Worm (Caenorhabditis elegans) whole organism, mixed stage, embryonic: ENCODE results near the gene Y39A3B.1.

Experiments used
- bed-3 ChIP-seq: fragments of 200-800 bp; sonication (Bioruptor generic); optimal IDR thresholded peaks from 3 replicates; lab custom pipeline; 2018; ENCODE audit warnings: mild to moderate bottlenecking, missing genetic modification characterization, moderate library complexity, missing compliant biosample characterization
- blmp-1 ChIP-seq: fragments of 150-350 bp; optimal IDR thresholded peaks from 2 replicates; lab custom pipeline; 2014; ENCODE audit warnings: missing biosample characterization, missing genetic modification characterization
- ceh-39 ChIP-seq: fragments of 150-350 bp; optimal IDR thresholded peaks from 2 replicates; lab custom pipeline; 2014; ENCODE audit warnings: missing biosample characterization, missing genetic modification characterization
- ceh-43 ChIP-seq: fragments of 200-800 bp; sonication (Bioruptor generic); optimal IDR thresholded peaks from 2 replicates; lab custom pipeline; 2018; ENCODE audit warnings: mild to moderate bottlenecking, missing genetic modification characterization, moderate library complexity, missing compliant biosample characterization
- ceh-83 ChIP-seq: fragments of 200-800 bp; sonication (Bioruptor generic); optimal IDR thresholded peaks from 2 replicates; lab custom pipeline; 2018; ENCODE audit warnings: mild to moderate bottlenecking, missing genetic modification characterization, missing compliant biosample characterization
- ces-1 ChIP-seq: fragments of 150-350 bp; optimal IDR thresholded peaks from 2 replicates; lab custom pipeline; 2014; ENCODE audit warnings: missing biosample characterization, missing genetic modification reagents, missing genetic modification characterization
- cnd-1 ChIP-seq: fragments of 200-800 bp; sonication (Bioruptor generic); optimal IDR thresholded peaks from 2 replicates; lab custom pipeline; 2018; ENCODE audit warnings: mild to moderate bottlenecking, missing genetic modification characterization, missing compliant biosample characterization
- drap-1 ChIP-seq: fragments of 200-800 bp; sonication (Bioruptor generic); optimal IDR thresholded peaks from 3 replicates; lab custom pipeline; 2018; ENCODE audit warnings: mild to moderate bottlenecking, missing genetic modification characterization, missing compliant biosample characterization
- elt-1 ChIP-seq: sonication (generic microtip); optimal IDR thresholded peaks from 2 replicates; lab custom pipeline; 2017; ENCODE audit warnings: missing genetic modification characterization, mild to moderate bottlenecking, missing compliant biosample characterization, antibody characterized with exemption, moderate library complexity, borderline replicate concordance; ENCODE audit not compliant: insufficient read depth
- elt-3 ChIP-seq: fragments of 150-350 bp; optimal IDR thresholded peaks from 2 replicates; lab custom pipeline; 2014; ENCODE audit warnings: missing biosample characterization, missing genetic modification characterization
- flh-1 ChIP-seq: fragments of 200-800 bp; sonication (Bioruptor generic); optimal IDR thresholded peaks from 2 replicates; lab custom pipeline; 2018; ENCODE audit warnings: mild to moderate bottlenecking, missing genetic modification characterization, moderate library complexity, missing compliant biosample characterization
- hlh-1 ChIP-seq: fragments of 150-350 bp; optimal IDR thresholded peaks from 2 replicates; lab custom pipeline; 2014; ENCODE audit warnings: missing biosample characterization, missing genetic modification reagents, missing genetic modification characterization
- lin-13 ChIP-seq: fragments of 150-350 bp; optimal IDR thresholded peaks from 2 replicates; lab custom pipeline; 2014; ENCODE audit warnings: missing biosample characterization, missing genetic modification characterization
- lin-32 ChIP-seq: fragments of 200-800 bp; sonication (Bioruptor generic); optimal IDR thresholded peaks from 2 replicates; lab custom pipeline; 2018; ENCODE audit warnings: mild to moderate bottlenecking, missing genetic modification characterization, missing compliant biosample characterization
- lsy-2 ChIP-seq: fragments of 150-350 bp; optimal IDR thresholded peaks from 2 replicates; lab custom pipeline; 2014; ENCODE audit warnings: missing biosample characterization, missing genetic modification characterization
- mab-5 ChIP-seq: fragments of 150-350 bp; optimal IDR thresholded peaks from 2 replicates; lab custom pipeline; 2014; ENCODE audit warnings: missing biosample characterization, missing genetic modification characterization
- mep-1 ChIP-seq: fragments of 150-350 bp; optimal IDR thresholded peaks from 2 replicates; lab custom pipeline; 2017; ENCODE audit warnings: missing biosample characterization, missing genetic modification reagents, missing genetic modification characterization, inconsistent platforms
- mls-2 ChIP-seq: sonication (generic microtip); optimal IDR thresholded peaks from 2 replicates; lab custom pipeline; 2016; ENCODE audit warnings: mild to moderate bottlenecking, missing genetic modification characterization, moderate library complexity, missing compliant biosample characterization
- nhr-2 ChIP-seq: fragments of 150-350 bp; optimal IDR thresholded peaks from 2 replicates; lab custom pipeline; 2014; ENCODE audit warnings: missing biosample characterization, missing genetic modification characterization
- nhr-237 ChIP-seq: fragments of 150-350 bp; optimal IDR thresholded peaks from 2 replicates; lab custom pipeline; 2014; ENCODE audit warnings: missing biosample characterization, missing genetic modification characterization
- nhr-28 ChIP-seq: fragments of 150-350 bp; optimal IDR thresholded peaks from 2 replicates; lab custom pipeline; 2014; ENCODE audit warnings: missing biosample characterization, missing genetic modification characterization
- nhr-76 ChIP-seq: sonication (generic microtip); optimal IDR thresholded peaks from 2 replicates; lab custom pipeline; 2017; ENCODE audit warnings: missing biosample characterization, missing genetic modification characterization
- pha-4 ChIP-seq: fragments of 150-350 bp; optimal IDR thresholded peaks from 2 replicates; lab custom pipeline; 2018; ENCODE audit warnings: missing biosample characterization, missing genetic modification reagents, missing genetic modification characterization
- snpc-4 ChIP-seq: fragments of 150-350 bp; optimal IDR thresholded peaks from 2 replicates; lab custom pipeline; 2014; ENCODE audit warnings: missing biosample characterization, missing genetic modification characterization
- sptf-1 ChIP-seq: sonication (generic microtip); optimal IDR thresholded peaks from 2 replicates; lab custom pipeline; 2017; ENCODE audit warnings: mild to moderate bottlenecking, missing genetic modification characterization, moderate library complexity, missing compliant biosample characterization
- tbx-8 ChIP-seq: fragments of 200-800 bp; sonication (Bioruptor generic); optimal IDR thresholded peaks from 2 replicates; lab custom pipeline; 2018; ENCODE audit warnings: mild to moderate bottlenecking, missing genetic modification characterization, moderate library complexity, missing compliant biosample characterization
- unc-120 ChIP-seq: sonication (generic microtip); optimal IDR thresholded peaks from 2 replicates; lab custom pipeline; 2017; ENCODE audit warnings: missing genetic modification characterization, missing compliant biosample characterization; ENCODE audit not compliant: poor library complexity, severe bottlenecking
- unc-62 ChIP-seq: fragments of 150-350 bp; optimal IDR thresholded peaks from 2 replicates; lab custom pipeline; 2014; ENCODE audit warnings: missing biosample characterization, missing genetic modification reagents, missing genetic modification characterization
- zip-8 ChIP-seq: fragments of 150-350 bp; optimal IDR thresholded peaks from 2 replicates; lab custom pipeline; 2014; ENCODE audit warnings: missing biosample characterization, missing genetic modification characterization
- ztf-11 ChIP-seq: fragments of 150-350 bp; optimal IDR thresholded peaks from 2 replicates; lab custom pipeline; 2014; ENCODE audit warnings: missing biosample characterization, missing genetic modification characterization

Gene Y39A3B.1

DNA sequence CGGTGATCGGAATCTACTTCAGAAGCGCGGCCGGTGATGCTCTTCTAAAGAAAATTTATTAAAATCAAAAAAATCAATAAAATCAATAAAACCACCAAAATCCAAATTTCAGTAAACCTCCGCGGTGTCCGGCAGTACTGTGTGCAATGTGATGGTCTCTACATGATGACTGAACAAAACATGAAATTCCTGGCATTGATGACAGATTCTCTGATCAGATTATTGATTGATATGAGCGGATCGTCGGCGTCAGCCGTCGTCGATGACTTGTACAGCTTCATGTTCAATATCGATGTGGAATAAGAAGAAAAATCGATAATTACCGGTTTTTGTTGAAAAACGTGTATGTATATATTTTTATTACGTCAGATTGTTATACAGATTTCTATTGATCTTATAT lies 3.1 kb downstream of the Y39A3B.1 start:
- TF ChIP-seq nhr-76 (tag; lab: Kevin White, UChicago): no peak
- TF ChIP-seq lin-32 (GFP tag; lab: Kevin White, UChicago): no peak
- no peak for TF ChIP-seq elt-3 (tag; lab: Kevin White, UChicago)
- no peak for TF ChIP-seq nhr-237 (tag; lab: Kevin White, UChicago)
- no peak for TF ChIP-seq hlh-1
- TF ChIP-seq drap-1 (GFP tag; lab: Kevin White, UChicago): no peak
- TF ChIP-seq nhr-2 (tag; lab: Kevin White, UChicago): no peak
- no peak for TF ChIP-seq lsy-2
- TF ChIP-seq lin-13 (tag; lab: Kevin White, UChicago): no peak
- no peak for TF ChIP-seq unc-62 (GFP tag; lab: Kevin White, UChicago)
- no peak for TF ChIP-seq sptf-1 (tag; lab: Kevin White, UChicago)
- no peak for TF ChIP-seq flh-1 (GFP tag; lab: Kevin White, UChicago)
- no peak for TF ChIP-seq ceh-39 (tag; lab: Kevin White, UChicago)
- TF ChIP-seq blmp-1 (tag; lab: Kevin White, UChicago): no peak
- no peak for TF ChIP-seq ztf-11
- TF ChIP-seq mls-2 (tag; lab: Kevin White, UChicago): no peak
- no peak for TF ChIP-seq ceh-83 (GFP tag; lab: Kevin White, UChicago)
- no peak for TF ChIP-seq snpc-4 (tag; lab: Kevin White, UChicago)
- no peak for TF ChIP-seq pha-4 (tag; lab: Kevin White, UChicago)

DNA sequence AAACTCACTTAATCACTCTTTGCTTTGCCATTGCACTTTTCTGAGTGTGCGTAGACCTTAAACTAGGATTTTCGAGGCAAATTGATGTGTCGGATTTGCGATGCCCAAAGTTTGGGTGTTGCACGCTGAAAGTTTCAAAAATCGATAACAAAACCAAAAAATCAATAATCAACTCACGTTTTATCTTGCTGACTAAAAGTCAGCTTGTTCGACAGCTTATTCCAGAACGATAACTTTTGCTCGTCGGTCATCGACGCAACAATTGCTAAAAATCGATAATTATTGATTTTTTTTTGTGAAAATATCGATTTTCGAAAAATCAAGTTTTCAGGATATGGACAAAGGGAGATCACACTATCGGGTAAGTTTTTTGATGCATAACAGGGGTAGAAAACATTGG lies 6.7 kb downstream of the Y39A3B.1 start:
- TF ChIP-seq ceh-39 (tag; lab: Kevin White, UChicago) (no peak), pha-4 (tag; lab: Kevin White, UChicago) (no peak), snpc-4 (tag; lab: Kevin White, UChicago) (no peak), lin-13 (tag; lab: Kevin White, UChicago) (no peak), nhr-28 (tag; lab: Kevin White, UChicago) (no peak), elt-3 (tag; lab: Kevin White, UChicago) (no peak), nhr-76 (tag; lab: Kevin White, UChicago) (no peak), mls-2 (tag; lab: Kevin White, UChicago) (no peak), bed-3 (GFP tag; lab: Kevin White, UChicago) (no peak), lin-32 (GFP tag; lab: Kevin White, UChicago) (no peak)
- TF ChIP-seq, all 35 proteins: peak for 0

DNA sequence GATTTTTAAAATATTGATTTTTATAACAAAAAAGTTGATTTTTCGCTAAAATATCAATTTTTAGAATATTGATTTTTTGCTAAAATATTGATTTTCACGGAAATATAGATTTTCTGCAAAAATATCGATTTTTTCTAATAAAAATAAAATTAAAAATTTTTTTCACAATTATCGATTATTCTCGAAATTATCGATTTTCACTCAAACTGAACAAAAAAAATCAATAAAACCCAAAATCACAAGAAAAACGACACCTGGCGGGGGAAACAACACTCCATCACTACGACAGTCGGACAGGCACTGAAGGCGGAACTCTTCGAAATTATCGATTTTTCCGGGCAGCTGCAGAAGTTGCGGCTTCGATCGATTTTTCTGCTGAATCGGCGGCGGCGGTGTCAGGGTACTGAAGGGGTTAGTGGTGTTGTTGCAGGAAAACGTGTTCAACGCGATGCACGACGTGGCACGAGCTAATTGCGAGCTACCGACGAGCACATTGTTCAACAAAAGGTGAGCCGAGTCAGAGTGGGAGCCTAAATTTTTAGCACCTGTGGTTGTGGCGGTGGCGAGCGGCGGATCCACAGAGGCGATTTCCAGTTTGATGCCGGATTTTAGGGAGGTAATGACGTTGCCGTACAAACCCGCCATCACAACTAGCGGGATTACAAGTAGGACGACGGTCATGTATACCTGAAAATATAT lies 7.5 kb downstream of the Y39A3B.1 start:
- TF ChIP-seq tbx-8 (GFP tag; lab: Kevin White, UChicago) (no peak), unc-120 (tag; lab: Kevin White, UChicago) (no peak), ceh-43 (GFP tag; lab: Kevin White, UChicago) (no peak), blmp-1 (tag; lab: Kevin White, UChicago) (no peak), zip-8 (no peak), ceh-39 (tag; lab: Kevin White, UChicago) (no peak), elt-1 (tag; lab: Kevin White, UChicago) (no peak), hlh-1 (no peak), flh-1 (GFP tag; lab: Kevin White, UChicago) (no peak)
- TF ChIP-seq, all 35 proteins: peak for 0

DNA sequence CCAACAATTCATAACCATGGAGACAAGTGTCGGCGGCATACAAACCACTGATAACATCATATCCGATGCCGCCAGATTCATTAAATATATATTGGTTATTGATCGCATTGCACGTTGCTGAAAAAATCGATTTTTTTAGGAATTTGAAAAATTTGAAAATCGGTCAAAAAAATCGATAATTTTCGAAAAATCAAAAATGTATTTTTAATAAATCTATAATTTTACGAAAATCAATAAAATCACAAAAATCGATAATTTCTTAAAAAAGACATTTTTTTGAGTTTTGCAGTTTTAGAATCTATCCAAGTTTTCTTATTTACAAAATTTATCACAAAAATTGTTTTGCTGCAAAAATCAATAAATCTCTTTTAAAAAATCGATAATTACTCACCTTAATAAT lies 9.7 kb downstream of the Y39A3B.1 start:
- no peak for TF ChIP-seq elt-1 (tag; lab: Kevin White, UChicago)
- no peak for TF ChIP-seq ceh-39 (tag; lab: Kevin White, UChicago)
- no peak for TF ChIP-seq elt-3 (tag; lab: Kevin White, UChicago)
- no peak for TF ChIP-seq nhr-237 (tag; lab: Kevin White, UChicago)
- no peak for TF ChIP-seq nhr-2 (tag; lab: Kevin White, UChicago)
- TF ChIP-seq drap-1 (GFP tag; lab: Kevin White, UChicago): no peak
- TF ChIP-seq ces-1: no peak
- TF ChIP-seq zip-8: no peak
- no peak for TF ChIP-seq blmp-1 (tag; lab: Kevin White, UChicago)
- no peak for TF ChIP-seq cnd-1 (tag; lab: Kevin White, UChicago)
- TF ChIP-seq ceh-83 (GFP tag; lab: Kevin White, UChicago): no peak
- TF ChIP-seq lin-32 (GFP tag; lab: Kevin White, UChicago): no peak
- no peak for TF ChIP-seq pha-4 (tag; lab: Kevin White, UChicago)
- no peak for TF ChIP-seq ceh-43 (GFP tag; lab: Kevin White, UChicago)
- TF ChIP-seq bed-3 (GFP tag; lab: Kevin White, UChicago): no peak
- no peak for TF ChIP-seq mab-5
- no peak for TF ChIP-seq mls-2 (tag; lab: Kevin White, UChicago)
- no peak for TF ChIP-seq tbx-8 (GFP tag; lab: Kevin White, UChicago)
- TF ChIP-seq nhr-28 (tag; lab: Kevin White, UChicago): no peak
- no peak for TF ChIP-seq mep-1 (tag; lab: Kevin White, UChicago)
